Fruit fly (Drosophila melanogaster): ENCODE results near the gene RpS3.

RpS3 gene

dm6 chr3R:23367540-23367939 lies 8.9 kb downstream of the RpS3 start:
- no peak for TF ChIP-seq CG10669 (GFP tag; optimal IDR thresholded peaks at IDR 0.05)
- TF ChIP-seq salr (GFP tag; optimal IDR thresholded peaks at IDR 0.05) = no peak
- peak in 1 of 2 experiments; percentile 12 for TF ChIP-seq ss (GFP tag; optimal IDR thresholded peaks at IDR 0.05)
- TF ChIP-seq spab (GFP tag; optimal IDR thresholded peaks at IDR 0.05) = no peak
- no peak for TF ChIP-seq CG6808 (GFP tag; optimal IDR thresholded peaks at IDR 0.05)
- no peak for TF ChIP-seq CG11762 (GFP tag; optimal IDR thresholded peaks at IDR 0.05; ENCODE audit: insufficient read depth)
- peak; percentile 58; the same call in 1 of the 3 replicates for TF ChIP-seq eg (GFP tag; IDR thresholded peaks at IDR 0.05)
- TF ChIP-seq Hr4 (GFP tag; optimal IDR thresholded peaks at IDR 0.05) = peak; percentile 52
- peak; percentile 34; the same call in 1 of the 3 replicates for TF ChIP-seq CG8119 (GFP tag; IDR thresholded peaks at IDR 0.05)
- peak; percentile 1 for TF ChIP-seq achi (GFP tag; optimal IDR thresholded peaks at IDR 0.05)
- TF ChIP-seq CG6163 (GFP tag; IDR thresholded peaks at IDR 0.05) = peak; percentile 64
- no peak for TF ChIP-seq Smox (GFP tag; optimal IDR thresholded peaks at IDR 0.05)
- no peak for TF ChIP-seq CG34406 (GFP tag; optimal IDR thresholded peaks at IDR 0.05)
- peak; percentile 12 for TF ChIP-seq CG6276 (GFP tag; optimal IDR thresholded peaks at IDR 0.05)
- no peak for TF ChIP-seq acj6 (GFP tag; optimal IDR thresholded peaks at IDR 0.05)
- TF ChIP-seq dsx (GFP tag; optimal IDR thresholded peaks at IDR 0.05; ENCODE audit: poor library complexity, severe bottlenecking) = no peak
- TF ChIP-seq CG32006 (GFP tag; optimal IDR thresholded peaks at IDR 0.05) = peak; percentile 52
- no peak for TF ChIP-seq CG6792 (GFP tag; optimal IDR thresholded peaks at IDR 0.05)
- no peak for TF ChIP-seq CG31627 (GFP tag; optimal IDR thresholded peaks at IDR 0.05)
- no peak for TF ChIP-seq fd59A (GFP tag; optimal IDR thresholded peaks at IDR 0.05)
- no peak for TF ChIP-seq CG6854 (GFP tag; optimal IDR thresholded peaks at IDR 0.05)
- peak; percentile 39 for TF ChIP-seq Eip78C (GFP tag)
- no peak for TF ChIP-seq fkh (GFP tag; optimal IDR thresholded peaks at IDR 0.05)
- TF ChIP-seq Ets96B (tag; optimal IDR thresholded peaks at IDR 0.05) = peak; percentile 1
- TF ChIP-seq CG15336 (GFP tag; IDR thresholded peaks at IDR 0.05) = peak; percentile 54

- no peak for TF ChIP-seq CG6792 (GFP tag; optimal IDR thresholded peaks at IDR 0.05)
- no peak for TF ChIP-seq CG8319 (GFP tag; optimal IDR thresholded peaks at IDR 0.05)
- peak; percentile 2 for TF ChIP-seq CG3032 (tag; optimal IDR thresholded peaks at IDR 0.05)
- TF ChIP-seq Sox102F (GFP tag; optimal IDR thresholded peaks at IDR 0.05) = peak; percentile 0
- no peak for TF ChIP-seq Eip93F (GFP tag; optimal IDR thresholded peaks at IDR 0.05)
- TF ChIP-seq ss (GFP tag; optimal IDR thresholded peaks at IDR 0.05) = no peak
- peak; percentile 5 for TF ChIP-seq Hr39 (GFP tag; optimal IDR thresholded peaks at IDR 0.05)
- TF ChIP-seq CG6276 (GFP tag; optimal IDR thresholded peaks at IDR 0.05) = peak; percentile 59
- no peak for TF ChIP-seq cyc (GFP tag; optimal IDR thresholded peaks at IDR 0.05)
- peak; percentile 7 for TF ChIP-seq OdsH (GFP tag; optimal IDR thresholded peaks at IDR 0.05)
- peak; percentile 74 for TF ChIP-seq Eip78C (GFP tag)
- no peak for TF ChIP-seq fd59A (GFP tag; optimal IDR thresholded peaks at IDR 0.05)
- no peak for TF ChIP-seq Smox (GFP tag; optimal IDR thresholded peaks at IDR 0.05)
- TF ChIP-seq svp (GFP tag) = peak; percentile 19
- TF ChIP-seq CG6854 (GFP tag; optimal IDR thresholded peaks at IDR 0.05) = no peak
- no peak for TF ChIP-seq Sox15 (GFP tag; optimal IDR thresholded peaks at IDR 0.05)
- peak; percentile 17 for TF ChIP-seq achi (GFP tag; optimal IDR thresholded peaks at IDR 0.05)
- TF ChIP-seq CG10669 (GFP tag; optimal IDR thresholded peaks at IDR 0.05) = no peak
- peak; percentile 3 for TF ChIP-seq Ets96B (tag; optimal IDR thresholded peaks at IDR 0.05)
- TF ChIP-seq net (GFP tag; optimal IDR thresholded peaks at IDR 0.05) = no peak
- peak; percentile 61; the same call in 1 of the 2 replicates for TF ChIP-seq CG15336 (GFP tag; IDR thresholded peaks at IDR 0.05)
- TF ChIP-seq pdm3 (GFP tag; optimal IDR thresholded peaks at IDR 0.05) = peak; percentile 37
- TF ChIP-seq eg (GFP tag; IDR thresholded peaks at IDR 0.05) = peak; percentile 66; the same call in 2 of the 3 replicates
- no peak for TF ChIP-seq CG10631 (GFP tag; optimal IDR thresholded peaks at IDR 0.05)
- TF ChIP-seq Lpt (GFP tag; optimal IDR thresholded peaks at IDR 0.05) = peak; percentile 2
- no peak for TF ChIP-seq Hr38 (GFP tag; optimal IDR thresholded peaks at IDR 0.05)
- TF ChIP-seq CG4318 (GFP tag; optimal IDR thresholded peaks at IDR 0.05) = peak; percentile 21
- peak; percentile 18 for TF ChIP-seq Sox14 (GFP tag; optimal IDR thresholded peaks at IDR 0.05)
- TF ChIP-seq fkh (GFP tag; optimal IDR thresholded peaks at IDR 0.05) = no peak
- peak; percentile 60 for TF ChIP-seq CG32006 (GFP tag; optimal IDR thresholded peaks at IDR 0.05)
- TF ChIP-seq salr (GFP tag; optimal IDR thresholded peaks at IDR 0.05) = peak in 1 of 2 experiments; percentile 28
- no peak for TF ChIP-seq CG3919 (GFP tag; optimal IDR thresholded peaks at IDR 0.05)
- TF ChIP-seq Hr4 (GFP tag; optimal IDR thresholded peaks at IDR 0.05) = peak; percentile 19
- TF ChIP-seq CG16779 (tag; optimal IDR thresholded peaks at IDR 0.05) = no peak
- no peak for TF ChIP-seq CG11294 (GFP tag; IDR thresholded peaks at IDR 0.05)
These were observed 9.6 kb downstream of the RpS3 start for dm6 chr3R:23368235-23368634.
